Fruit fly (Drosophila melanogaster) whole organism, wandering third instar larva: ENCODE data around the gene CG13837.

ENCODE experiments used
- GATAd ChIP-seq: sonication (Bioruptor generic); optimal IDR thresholded peaks from 2 replicates; lab custom pipeline; 2016; ENCODE audit warnings: missing biosample characterization, missing genetic modification characterization
- Rel ChIP-seq, 2 experiments: fragments of 200-800 bp; sonication (Bioruptor generic) in 1 of 2; optimal IDR thresholded peaks; 2 replicates in 1 of 2; 3 replicates in 1 of 2; lab custom pipeline; 2016 to 2019; ENCODE audit warnings: mild to moderate bottlenecking in 2 of 2, missing biosample characterization in 2 of 2, missing genetic modification characterization in 2 of 2, moderate library complexity in 1 of 2
- br ChIP-seq: fragments of 200-800 bp; sonication (Bioruptor generic); optimal IDR thresholded peaks from 2 replicates; lab custom pipeline; 2016; ENCODE audit warnings: missing biosample characterization, missing genetic modification characterization
- lola ChIP-seq: fragments of >200 bp; optimal IDR thresholded peaks from 2 replicates; lab custom pipeline; 2017; ENCODE audit warnings: missing biosample characterization, missing genetic modification characterization

dm6 chr3R:23042746-23043265, 984 bp upstream of the CG13837 start:
- TF ChIP-seq br, result no peak
- no peak for TF ChIP-seq GATAd (GFP tag; lab: Kevin White, UChicago)
- no peak for TF ChIP-seq Rel (GFP tag; optimal IDR thresholded peaks at IDR 0.05; lab: Kevin White, UChicago)
- no peak for TF ChIP-seq Rel (tag; optimal IDR thresholded peaks at IDR 0.05; lab: Kevin White, UChicago)
- no peak for TF ChIP-seq lola (GFP tag; lab: Kevin White, UChicago)
